Worm (Caenorhabditis elegans): ENCODE data around the gene F10G7.12.

- no peak for TF ChIP-seq elt-2 (tag; optimal IDR thresholded peaks at IDR 0.05)
- TF ChIP-seq ceh-34 (tag; optimal IDR thresholded peaks at IDR 0.05): no peak
- no peak for TF ChIP-seq ceh-18 (tag; optimal IDR thresholded peaks at IDR 0.05)
- TF ChIP-seq hlh-15 (tag; optimal IDR thresholded peaks at IDR 0.05): no peak
- TF ChIP-seq odd-2 (tag; optimal IDR thresholded peaks at IDR 0.05): no peak
- no peak for TF ChIP-seq unc-86 (tag; optimal IDR thresholded peaks at IDR 0.05)
- TF ChIP-seq pha-4 (tag; optimal IDR thresholded peaks at IDR 0.05): no peak
- no peak for TF ChIP-seq pros-1 (tag; optimal IDR thresholded peaks at IDR 0.05)
- TF ChIP-seq gmeb-2 (tag; optimal IDR thresholded peaks at IDR 0.05): no peak
- no peak for TF ChIP-seq ama-1 (optimal IDR thresholded peaks at IDR 0.05)
- no peak for TF ChIP-seq pqm-1 (tag; optimal IDR thresholded peaks at IDR 0.05)
Measured at ce11 chrII:4696055-4696454, 6.5 kb downstream of the F10G7.12 start.
